Fruit fly (Drosophila melanogaster) whole organism, embryonic: ENCODE measurements around the gene Ilk.

Experiments
- Awh ChIP-seq: fragments of 200-800 bp; sonication (Bioruptor generic); IDR thresholded peaks from 2 replicates; pipeline ENCODE4, ENCODE4 v1.3.6; 2022; ENCODE audit warnings: missing biosample characterization, missing genetic modification characterization
- Bteb2 ChIP-seq: fragments of 200-800 bp; sonication (Bioruptor generic); optimal IDR thresholded peaks from 2 replicates; lab custom pipeline; 2016; ENCODE audit warnings: missing biosample characterization, missing genetic modification characterization
- CG10147 ChIP-seq: fragments of 200-800 bp; sonication (Bioruptor generic); optimal IDR thresholded peaks from 2 replicates; lab custom pipeline; 2019; ENCODE audit warnings: missing biosample characterization, mild to moderate bottlenecking, missing genetic modification characterization, moderate library complexity
- CG10543 ChIP-seq: fragments of 200-800 bp; sonication (Bioruptor generic); optimal IDR thresholded peaks from 3 replicates; lab custom pipeline; 2017; ENCODE audit warnings: missing biosample characterization, mild to moderate bottlenecking, missing genetic modification characterization, moderate library complexity
- CG12299 ChIP-seq: fragments of 200-800 bp; sonication (Bioruptor generic); optimal IDR thresholded peaks from 2 replicates; lab custom pipeline; 2018; ENCODE audit warnings: missing biosample characterization, mild to moderate bottlenecking, missing genetic modification characterization
- CG12744 ChIP-seq: fragments of 200-800 bp; sonication (Bioruptor generic); optimal IDR thresholded peaks from 2 replicates; lab custom pipeline; 2016; ENCODE audit warnings: missing biosample characterization, missing genetic modification characterization
- CG14441 ChIP-seq: fragments of 200-800 bp; sonication (Bioruptor generic); IDR thresholded peaks from 2 replicates; pipeline ENCODE4 v1.3.6; 2022; ENCODE audit warnings: missing biosample characterization, missing genetic modification characterization
- CG15601 ChIP-seq: fragments of 200-800 bp; sonication (Bioruptor generic); optimal IDR thresholded peaks from 3 replicates; lab custom pipeline; 2019; ENCODE audit warnings: missing biosample characterization, mild to moderate bottlenecking, missing genetic modification characterization, moderate library complexity
- CG17328 ChIP-seq: fragments of 200-800 bp; sonication (Bioruptor generic); IDR thresholded peaks from 2 replicates; pipeline ENCODE4 v1.3.6; 2022; ENCODE audit warnings: missing biosample characterization, missing genetic modification characterization
- CG18262 ChIP-seq: fragments of 200-800 bp; optimal IDR thresholded peaks from 3 replicates; lab custom pipeline; 2019; ENCODE audit warnings: missing biosample characterization, mild to moderate bottlenecking, missing genetic modification characterization, moderate library complexity
- CG2678 ChIP-seq: fragments of 200-800 bp; sonication (Bioruptor generic); optimal IDR thresholded peaks from 3 replicates; lab custom pipeline; 2019; ENCODE audit warnings: missing biosample characterization, mild to moderate bottlenecking, missing genetic modification characterization, moderate library complexity
- CG4282 ChIP-seq: fragments of 200-800 bp; sonication (Bioruptor generic); optimal IDR thresholded peaks from 2 replicates; lab custom pipeline; 2016; ENCODE audit warnings: missing biosample characterization, missing genetic modification characterization
- CG4424 ChIP-seq: fragments of 200-800 bp; sonication (Bioruptor generic); optimal IDR thresholded peaks from 3 replicates; lab custom pipeline; 2016; ENCODE audit warnings: missing biosample characterization, missing genetic modification characterization
- CG6175 ChIP-seq: fragments of 200-800 bp; sonication (Bioruptor generic); IDR thresholded peaks from 3 replicates; pipeline ENCODE4 v1.3.6; 2022; ENCODE audit warnings: missing biosample characterization, missing genetic modification characterization
- CG6254 ChIP-seq: fragments of 200-800 bp; sonication (Bioruptor generic); optimal IDR thresholded peaks from 3 replicates; lab custom pipeline; 2017; ENCODE audit warnings: mild to moderate bottlenecking, missing biosample characterization, missing genetic modification reagents, missing genetic modification characterization
- CG6272 ChIP-seq: fragments of 200-800 bp; sonication (Bioruptor generic); IDR thresholded peaks from 2 replicates; pipeline ENCODE4 v1.3.6; 2022; ENCODE audit warnings: missing biosample characterization, missing genetic modification characterization
- CG7357 ChIP-seq: fragments of 200-800 bp; sonication (Bioruptor generic); IDR thresholded peaks from 3 replicates; pipeline ENCODE4 v1.3.6; 2022; ENCODE audit warnings: missing biosample characterization, missing genetic modification characterization
- CG8478 ChIP-seq: fragments of >200 bp; optimal IDR thresholded peaks from 2 replicates; lab custom pipeline; 2018
- CG9727 ChIP-seq: fragments of 200-800 bp; sonication (Bioruptor generic); optimal IDR thresholded peaks from 3 replicates; lab custom pipeline; 2017; ENCODE audit warnings: missing biosample characterization, mild to moderate bottlenecking, missing genetic modification characterization
- CG9932 ChIP-seq: fragments of 200-800 bp; sonication (Bioruptor generic); IDR thresholded peaks from 2 replicates; pipeline ENCODE4 v1.3.6; 2022; ENCODE audit warnings: missing biosample characterization, missing genetic modification characterization
- D19A ChIP-seq: fragments of 200-800 bp; optimal IDR thresholded peaks from 3 replicates; lab custom pipeline; 2019; ENCODE audit warnings: missing biosample characterization, mild to moderate bottlenecking, missing genetic modification characterization, moderate library complexity
- Drgx ChIP-seq: fragments of 200-800 bp; sonication (Bioruptor generic); IDR thresholded peaks from 2 replicates; pipeline ENCODE4 v1.3.6; 2022; ENCODE audit warnings: missing biosample characterization, missing genetic modification characterization
- ERR ChIP-seq: fragments of 200-800 bp; sonication (Bioruptor generic); optimal IDR thresholded peaks from 2 replicates; lab custom pipeline; 2016; ENCODE audit warnings: missing biosample characterization, missing genetic modification characterization
- Ets65A ChIP-seq: fragments of 200-800 bp; sonication (Bioruptor generic); peaks from one replicate; lab custom pipeline; 2016; ENCODE audit warnings: missing biosample characterization, missing genetic modification characterization
- Ets97D ChIP-seq: fragments of 200-800 bp; sonication (Bioruptor generic); optimal IDR thresholded peaks from 3 replicates; lab custom pipeline; 2016; ENCODE audit warnings: missing biosample characterization, missing genetic modification characterization
- Hey ChIP-seq: fragments of 200-800 bp; sonication (Bioruptor generic); optimal IDR thresholded peaks from 3 replicates; lab custom pipeline; 2018; ENCODE audit warnings: missing biosample characterization, mild to moderate bottlenecking, missing genetic modification characterization
- Nf-YA ChIP-seq: fragments of 200-800 bp; sonication (Bioruptor generic); IDR thresholded peaks from 2 replicates; pipeline ENCODE4 v1.3.6; 2022; ENCODE audit warnings: missing biosample characterization, missing genetic modification characterization
- Xbp1 ChIP-seq: fragments of 200-800 bp; sonication (Bioruptor generic); optimal IDR thresholded peaks from 3 replicates; lab custom pipeline; 2016; ENCODE audit warnings: missing biosample characterization, mild to moderate bottlenecking, missing genetic modification characterization
- abd-A ChIP-seq: fragments of 200-800 bp; sonication (Bioruptor generic); optimal IDR thresholded peaks from 3 replicates; lab custom pipeline; 2019; ENCODE audit warnings: missing biosample characterization, mild to moderate bottlenecking, missing genetic modification characterization, moderate library complexity
- bab2 ChIP-seq: fragments of 200-800 bp; sonication (Bioruptor generic); optimal IDR thresholded peaks from 2 replicates; lab custom pipeline; 2016; ENCODE audit warnings: missing biosample characterization, missing genetic modification characterization
- ci ChIP-seq: fragments of 200-800 bp; sonication (Bioruptor generic); IDR thresholded peaks from 3 replicates; pipeline ENCODE4 v1.3.6; 2022; ENCODE audit warnings: missing biosample characterization, missing genetic modification characterization
- crol ChIP-seq: fragments of 200-800 bp; sonication (Bioruptor generic); IDR thresholded peaks from 2 replicates; pipeline ENCODE4 v1.3.6; 2022; ENCODE audit warnings: missing biosample characterization, missing genetic modification characterization
- eve ChIP-seq, 2 experiments: fragments of >200 bp; optimal IDR thresholded peaks; 2 replicates each; lab custom pipeline; 2017; ENCODE audit warnings: missing biosample characterization in 2 of 2, missing genetic modification characterization in 2 of 2
- ewg ChIP-seq: fragments of 200-800 bp; sonication (Bioruptor generic); optimal IDR thresholded peaks from 3 replicates; lab custom pipeline; 2017; ENCODE audit warnings: mild to moderate bottlenecking, missing biosample characterization, missing genetic modification reagents, missing genetic modification characterization
- fd3F ChIP-seq: fragments of 200-800 bp; sonication (Bioruptor generic); optimal IDR thresholded peaks from 2 replicates; lab custom pipeline; 2018; ENCODE audit warnings: missing biosample characterization, mild to moderate bottlenecking, missing genetic modification characterization, moderate library complexity
- fd64A ChIP-seq: fragments of 200-800 bp; sonication (Bioruptor generic); optimal IDR thresholded peaks from 3 replicates; lab custom pipeline; 2018; ENCODE audit warnings: missing biosample characterization, mild to moderate bottlenecking, missing genetic modification characterization
- fd96Cb ChIP-seq: fragments of 200-800 bp; sonication (Bioruptor generic); optimal IDR thresholded peaks from 2 replicates; lab custom pipeline; 2018; ENCODE audit warnings: missing biosample characterization, mild to moderate bottlenecking, missing genetic modification characterization, moderate library complexity
- gcm ChIP-seq: fragments of 200-800 bp; sonication (Bioruptor generic); optimal IDR thresholded peaks from 2 replicates; lab custom pipeline; 2019; ENCODE audit warnings: missing biosample characterization, mild to moderate bottlenecking, missing genetic modification characterization, moderate library complexity
- gem ChIP-seq: fragments of 200-800 bp; sonication (Bioruptor generic); optimal IDR thresholded peaks from 2 replicates; lab custom pipeline; 2019; ENCODE audit warnings: missing biosample characterization, mild to moderate bottlenecking, missing genetic modification characterization, moderate library complexity
- ind ChIP-seq: fragments of 200-800 bp; sonication (Bioruptor generic); optimal IDR thresholded peaks from 3 replicates; lab custom pipeline; 2016; ENCODE audit warnings: missing biosample characterization, missing genetic modification characterization
- jumu ChIP-seq: fragments of 200-800 bp; sonication (Bioruptor generic); optimal IDR thresholded peaks from 3 replicates; lab custom pipeline; 2016; ENCODE audit warnings: missing biosample characterization, missing genetic modification characterization
- ken ChIP-seq: fragments of 200-800 bp; sonication (Bioruptor generic); IDR thresholded peaks from 3 replicates; pipeline ENCODE4 v1.3.6; 2022; ENCODE audit warnings: missing biosample characterization, missing genetic modification characterization
- kni ChIP-seq: fragments of 200-800 bp; sonication (Bioruptor generic); optimal IDR thresholded peaks from 3 replicates; lab custom pipeline; 2017; ENCODE audit warnings: mild to moderate bottlenecking, missing biosample characterization, missing genetic modification reagents, missing genetic modification characterization
- nerfin-1 ChIP-seq: fragments of 200-800 bp; sonication (Bioruptor generic); optimal IDR thresholded peaks from 3 replicates; lab custom pipeline; 2019; ENCODE audit warnings: missing biosample characterization, mild to moderate bottlenecking, missing genetic modification characterization, moderate library complexity
- repo ChIP-seq: fragments of 200-800 bp; sonication (Bioruptor generic); optimal IDR thresholded peaks from 2 replicates; lab custom pipeline; 2016; ENCODE audit warnings: missing biosample characterization, missing genetic modification characterization
- row ChIP-seq: fragments of 200-800 bp; sonication (Bioruptor generic); IDR thresholded peaks from 3 replicates; pipeline ENCODE4 v1.3.6; 2022; ENCODE audit warnings: missing biosample characterization, missing genetic modification characterization
- sr ChIP-seq: fragments of 200-800 bp; sonication (Bioruptor generic); IDR thresholded peaks from 3 replicates; pipeline ENCODE4 v1.3.6; 2022; ENCODE audit warnings: missing biosample characterization, missing genetic modification characterization
- stc ChIP-seq: fragments of 200-800 bp; sonication (Bioruptor generic); IDR thresholded peaks from 2 replicates; pipeline ENCODE4 v1.3.6; 2022; ENCODE audit warnings: missing biosample characterization, missing genetic modification characterization
- sug ChIP-seq: fragments of 200-800 bp; optimal IDR thresholded peaks from 2 replicates; lab custom pipeline; 2019; ENCODE audit warnings: missing biosample characterization, mild to moderate bottlenecking, missing genetic modification characterization, moderate library complexity
- ttk ChIP-seq: fragments of 200-800 bp; sonication (Bioruptor generic); IDR thresholded peaks from 2 replicates; pipeline ENCODE4 v2.1.2; 2022; ENCODE audit warnings: missing biosample characterization, missing genetic modification characterization
- tup ChIP-seq: fragments of 200-800 bp; sonication (Bioruptor generic); optimal IDR thresholded peaks from 2 replicates; lab custom pipeline; 2016; ENCODE audit warnings: missing biosample characterization, mild to moderate bottlenecking, missing genetic modification characterization, moderate library complexity
- twi ChIP-seq: fragments of 200-800 bp; optimal IDR thresholded peaks from 2 replicates; lab custom pipeline; 2019; ENCODE audit warnings: missing biosample characterization, mild to moderate bottlenecking, missing genetic modification characterization, moderate library complexity

Gene Ilk

dm6 chr3L:21259257-21259656, 42.6 kb downstream of the Ilk start (continued):
- no peak for TF ChIP-seq CG14441 (GFP tag; lab: Robert Waterston, UW)
- no peak for TF ChIP-seq Nf-YA (GFP tag; lab: Robert Waterston, UW)
- no peak for TF ChIP-seq gcm (GFP tag; lab: Kevin White, UChicago)
- no peak for TF ChIP-seq CG10543 (GFP tag; lab: Kevin White, UChicago)
- TF ChIP-seq CG4282, result no peak
- TF ChIP-seq ken, result no peak
- no peak for TF ChIP-seq bab2
- TF ChIP-seq fd64A, result peak; percentile 37
- TF ChIP-seq CG8478 (lab: Kevin White, UChicago), result no peak
- no peak for TF ChIP-seq CG7357 (GFP tag; lab: Robert Waterston, UW)
- peak; percentile 32; the same call in 1 of the 2 replicates for TF ChIP-seq crol (GFP tag; lab: Robert Waterston, UW)
- peak; percentile 22 for TF ChIP-seq Xbp1 (GFP tag; lab: Kevin White, UChicago)
- no peak for TF ChIP-seq CG6175 (GFP tag; lab: Robert Waterston, UW)
- no peak for TF ChIP-seq CG6272
- TF ChIP-seq Ets97D (GFP tag; lab: Kevin White, UChicago), result no peak
- peak; percentile 18 for TF ChIP-seq CG18262 (tag; lab: Kevin White, UChicago)
- no peak for TF ChIP-seq CG12744
- TF ChIP-seq eve (GFP tag; optimal IDR thresholded peaks at IDR 0.05; lab: Kevin White, UChicago), result peak in 1 of 2 experiments; percentile 30
- no peak for TF ChIP-seq twi
- no peak for TF ChIP-seq abd-A (tag; lab: Kevin White, UChicago)
- peak; percentile 14 for TF ChIP-seq fd96Cb (tag; lab: Kevin White, UChicago)
- peak; percentile 32 for TF ChIP-seq ewg (GFP tag; lab: Kevin White, UChicago)
- no peak for TF ChIP-seq Hey (tag; lab: Kevin White, UChicago)
- no peak for TF ChIP-seq sr (GFP tag; lab: Robert Waterston, UW)
- TF ChIP-seq ci (GFP tag; lab: Robert Waterston, UW), result peak; percentile 34; the same call in 2 of the 3 replicates
- no peak for TF ChIP-seq ind (GFP tag; lab: Kevin White, UChicago)
- 0 out of 2 replicates have a peak, but pooled peaks have one; percentile 4 for TF ChIP-seq CG17328 (GFP tag; lab: Robert Waterston, UW)
- TF ChIP-seq CG4424 (GFP tag; lab: Kevin White, UChicago), result peak; percentile 17
- TF ChIP-seq jumu (GFP tag; lab: Kevin White, UChicago), result peak; percentile 3
- peak; percentile 75 for TF ChIP-seq kni (GFP tag; lab: Kevin White, UChicago)
- no peak for TF ChIP-seq CG12299
- no peak for TF ChIP-seq CG9727 (GFP tag; lab: Kevin White, UChicago)
- TF ChIP-seq CG9932, result no peak
- 0 out of 2 replicates have a peak, but pooled peaks have one; percentile 45 for TF ChIP-seq Awh (GFP tag; lab: Robert Waterston, UW)
- TF ChIP-seq Drgx, result peak; percentile 41
- no peak for TF ChIP-seq nerfin-1 (tag; lab: Kevin White, UChicago)
- TF ChIP-seq ERR (GFP tag; lab: Kevin White, UChicago), result no peak
- TF ChIP-seq Bteb2 (GFP tag; lab: Kevin White, UChicago), result no peak
- TF ChIP-seq row (GFP tag; lab: Robert Waterston, UW), result peak; percentile 35; the same call in 1 of the 3 replicates
- TF ChIP-seq CG15601 (tag; lab: Kevin White, UChicago), result peak; percentile 23
- TF ChIP-seq Ets65A (GFP tag; lab: Kevin White, UChicago), result no peak
- peak; percentile 9 for TF ChIP-seq CG6254 (GFP tag; lab: Kevin White, UChicago)
- TF ChIP-seq gem, result peak; percentile 38
- TF ChIP-seq sug, result no peak
- TF ChIP-seq repo, result no peak
- no peak for TF ChIP-seq fd3F (GFP tag; lab: Kevin White, UChicago)
- no peak for TF ChIP-seq tup (GFP tag; lab: Kevin White, UChicago)
- TF ChIP-seq CG2678 (tag; lab: Kevin White, UChicago), result peak; percentile 18
- TF ChIP-seq CG10147 (GFP tag; lab: Kevin White, UChicago), result no peak
- TF ChIP-seq D19A (tag; lab: Kevin White, UChicago), result peak; percentile 47
- 0 out of 2 replicates have a peak, but pooled peaks have one; percentile 24 for TF ChIP-seq ttk (GFP tag; lab: Robert Waterston, UW)
- TF ChIP-seq stc (GFP tag; lab: Robert Waterston, UW), result no peak
